Fruit fly (Drosophila melanogaster): ENCODE measurements around the gene Mnt.

Mnt gene

dm6 chrX:3737774-3738173, 66.2 kb downstream of the Mnt start:
- TF ChIP-seq CG8478 (optimal IDR thresholded peaks at IDR 0.05) (peak; percentile 81), abd-A (tag; optimal IDR thresholded peaks at IDR 0.05) (peak; percentile 19), Deaf1 (tag; optimal IDR thresholded peaks at IDR 0.05) (peak; percentile 58), CG4617 (GFP tag; optimal IDR thresholded peaks at IDR 0.05; ENCODE audit: borderline replicate concordance) (no peak), Med (GFP tag) (peak; percentile 65), Neu2 (GFP tag; optimal IDR thresholded peaks at IDR 0.05; ENCODE audit: borderline replicate concordance) (no peak), CG1832 (GFP tag; optimal IDR thresholded peaks at IDR 0.05) (peak; percentile 84), CG10321 (GFP tag; IDR thresholded peaks at IDR 0.05) (peak; percentile 82), lilli (GFP tag; optimal IDR thresholded peaks at IDR 0.05) (no peak), cg (GFP tag; optimal IDR thresholded peaks at IDR 0.05) (peak; percentile 40), Doc3 (GFP tag; IDR thresholded peaks at IDR 0.05; ENCODE audit: partially characterized antibody) (no peak)

dm6 chrX:3739165-3739888, 67.7 kb downstream of the Mnt start:
- peak; percentile 42 for TF ChIP-seq BtbVII (GFP tag; optimal IDR thresholded peaks at IDR 0.05)
- TF ChIP-seq YL-1 (GFP tag; optimal IDR thresholded peaks at IDR 0.05) = no peak
- TF ChIP-seq sens-2 (GFP tag; IDR thresholded peaks at IDR 0.05) = no peak
- TF ChIP-seq fd102C (GFP tag; optimal IDR thresholded peaks at IDR 0.05) = no peak
- TF ChIP-seq Myb (GFP tag; optimal IDR thresholded peaks at IDR 0.05) = no peak
- TF ChIP-seq Rx (GFP tag; IDR thresholded peaks at IDR 0.05) = no peak
- TF ChIP-seq CG14014 (GFP tag; IDR thresholded peaks at IDR 0.05) = no peak
- peak; percentile 68 for TF ChIP-seq CG11696 (GFP tag; IDR thresholded peaks at IDR 0.05)
- TF ChIP-seq eyg (GFP tag; optimal IDR thresholded peaks at IDR 0.05) = no peak
- peak; percentile 12 for TF ChIP-seq ATbp (GFP tag; optimal IDR thresholded peaks at IDR 0.05)
- TF ChIP-seq Ptx1 (GFP tag; IDR thresholded peaks at IDR 0.05) = no peak
- TF ChIP-seq Adf1 (GFP tag; IDR thresholded peaks at IDR 0.05) = peak; percentile 87
- no peak for TF ChIP-seq Ravus (GFP tag; IDR thresholded peaks at IDR 0.05)
- TF ChIP-seq hkb (optimal IDR thresholded peaks at IDR 0.05) = no peak
- no peak; the same call in 1 of the 2 replicates for TF ChIP-seq hkb (GFP tag; IDR thresholded peaks at IDR 0.05)
- peak; percentile 2 for TF ChIP-seq CG3163 (GFP tag; optimal IDR thresholded peaks at IDR 0.05)
- no peak for TF ChIP-seq CG18619 (GFP tag; optimal IDR thresholded peaks at IDR 0.05)
- no peak for TF ChIP-seq Gug (GFP tag; IDR thresholded peaks at IDR 0.05)
- TF ChIP-seq Elba2 (GFP tag; optimal IDR thresholded peaks at IDR 0.05) = no peak
- no peak for TF ChIP-seq emc (GFP tag; optimal IDR thresholded peaks at IDR 0.05)
- no peak for TF ChIP-seq shn (GFP tag; optimal IDR thresholded peaks at IDR 0.05)
- TF ChIP-seq lilli (GFP tag; optimal IDR thresholded peaks at IDR 0.05) = no peak
- peak; percentile 31 for TF ChIP-seq CG10979 (tag; optimal IDR thresholded peaks at IDR 0.05)
- TF ChIP-seq trem (tag; optimal IDR thresholded peaks at IDR 0.05) = peak; percentile 2
- no peak for TF ChIP-seq CG2202 (tag; optimal IDR thresholded peaks at IDR 0.05)
- no peak for TF ChIP-seq H15 (GFP tag; IDR thresholded peaks at IDR 0.05)
- TF ChIP-seq dm (GFP tag; optimal IDR thresholded peaks at IDR 0.05) = no peak
- no peak for TF ChIP-seq pfk (GFP tag; optimal IDR thresholded peaks at IDR 0.05)
- TF ChIP-seq zfh1 (GFP tag; IDR thresholded peaks at IDR 0.05) = 0 out of 3 replicates have a peak, but pooled peaks have one; percentile 8
- TF ChIP-seq E2f1 (GFP tag; IDR thresholded peaks at IDR 0.05) = no peak
- TF ChIP-seq Camta (GFP tag; optimal IDR thresholded peaks at IDR 0.05) = no peak
- peak; percentile 10 for TF ChIP-seq nerfin-1 (tag; optimal IDR thresholded peaks at IDR 0.05)
- no peak for TF ChIP-seq gsb (GFP tag; IDR thresholded peaks at IDR 0.05)
- TF ChIP-seq CG2678 (tag; optimal IDR thresholded peaks at IDR 0.05) = peak; percentile 53
- TF ChIP-seq CG7839 (tag; optimal IDR thresholded peaks at IDR 0.05) = peak; percentile 31
- TF ChIP-seq CG11247 (GFP tag; IDR thresholded peaks at IDR 0.05) = no peak
- peak; percentile 2 for TF ChIP-seq cwo (GFP tag; optimal IDR thresholded peaks at IDR 0.05)
- no peak for TF ChIP-seq mirr (GFP tag; optimal IDR thresholded peaks at IDR 0.05)
- peak; percentile 26 for TF ChIP-seq CG13424 (tag; optimal IDR thresholded peaks at IDR 0.05)
- no peak for TF ChIP-seq CG6272 (GFP tag; IDR thresholded peaks at IDR 0.05)
